Worm (Caenorhabditis elegans) whole organism, L2 larva: Measurements from ENCODE around the gene shk-1.

ENCODE experiments used
- dmd-4 ChIP-seq: sonication (generic microtip); optimal IDR thresholded peaks from 2 replicates; lab custom pipeline; 2017; ENCODE audit warnings: missing biosample characterization, missing genetic modification characterization
- zag-1 ChIP-seq: fragments of 150-350 bp; optimal IDR thresholded peaks from 2 replicates; lab custom pipeline; 2014; ENCODE audit warnings: missing biosample characterization, missing genetic modification characterization

DNA sequence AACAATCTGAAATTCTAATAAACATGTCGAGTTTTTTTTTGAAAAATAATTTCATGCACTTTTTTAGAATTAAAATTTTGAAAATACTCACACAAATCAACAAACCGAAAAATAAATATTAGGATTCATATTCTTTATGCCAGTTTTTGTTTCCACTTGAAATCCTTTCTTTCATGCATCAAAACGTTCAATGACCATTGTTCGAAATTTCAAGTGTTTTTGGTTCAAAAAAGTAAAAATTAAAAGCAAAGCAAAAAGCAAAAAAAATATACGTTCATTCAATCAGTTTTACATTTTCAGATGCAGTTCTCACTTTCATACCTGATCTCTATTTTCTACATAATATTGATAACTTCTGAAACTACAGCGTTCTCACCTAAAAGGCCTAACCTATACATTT, 4.3 kb upstream of the shk-1 start, which contains the start of gene ZK1321.1:
- TF ChIP-seq dmd-4 (tag; lab: Kevin White, UChicago): no peak
- TF ChIP-seq zag-1 (tag; lab: Kevin White, UChicago): no peak
